Worm (Caenorhabditis elegans) whole organism, L1 larva: ENCODE data around the gene F46F5.11.
"Not testable (repeated sequence)": the region's sequence is repeated elsewhere in the genome, so short reads cannot be mapped to it uniquely, and the experiment has no call there.

Experiments
- C16A3.4 ChIP-seq: fragments of 150-350 bp; optimal IDR thresholded peaks from 2 replicates; lab custom pipeline; 2014; ENCODE audit warnings: missing biosample characterization, missing genetic modification characterization
- C34B4.2 ChIP-seq: sonication (generic microtip); optimal IDR thresholded peaks from 2 replicates; lab custom pipeline; 2017; ENCODE audit warnings: mild to moderate bottlenecking, missing genetic modification characterization, missing compliant biosample characterization
- F16B12.6 ChIP-seq: fragments of 150-350 bp; optimal IDR thresholded peaks from 2 replicates; lab custom pipeline; 2014; ENCODE audit warnings: missing biosample characterization, missing genetic modification characterization
- Y116A8C.19 ChIP-seq: sonication (generic microtip); optimal IDR thresholded peaks from 2 replicates; lab custom pipeline; 2016; ENCODE audit warnings: missing compliant biosample characterization, missing genetic modification characterization, borderline replicate concordance
- aha-1 ChIP-seq: fragments of 150-350 bp; optimal IDR thresholded peaks from 2 replicates; lab custom pipeline; 2014; ENCODE audit warnings: missing biosample characterization, missing genetic modification characterization
- ceh-63 ChIP-seq: fragments of 200-800 bp; sonication (Bioruptor generic); optimal IDR thresholded peaks from 2 replicates; lab custom pipeline; 2018; ENCODE audit warnings: mild to moderate bottlenecking, missing genetic modification characterization, missing compliant biosample characterization
- ceh-88 ChIP-seq: fragments of 200-800 bp; sonication (Bioruptor generic); IDR thresholded peaks from 2 replicates; pipeline ENCODE4 v1.3.6; 2022; ENCODE audit warnings: missing genetic modification characterization, missing compliant biosample characterization
- ces-1 ChIP-seq: fragments of 150-350 bp; optimal IDR thresholded peaks from 2 replicates; lab custom pipeline; 2014; ENCODE audit warnings: missing biosample characterization, missing genetic modification reagents, missing genetic modification characterization
- dsc-1 ChIP-seq: sonication (generic microtip); optimal IDR thresholded peaks from 2 replicates; lab custom pipeline; 2016; ENCODE audit warnings: mild to moderate bottlenecking, missing genetic modification characterization, missing compliant biosample characterization
- efl-1 ChIP-seq, 4 experiments: fragments of 150-350 bp; optimal IDR thresholded peaks in 3 of 4; peaks in 1 of 4; 1 replicate in 1 of 4; 2 replicates in 3 of 4; lab custom pipeline; 2014; ENCODE audit warnings: missing biosample characterization in 2 of 4, missing genetic modification characterization in 2 of 4, missing genetic modification reagents in 2 of 4
- ets-5 ChIP-seq: fragments of 200-800 bp; sonication (Bioruptor generic); IDR thresholded peaks from 2 replicates; pipeline ENCODE4 v1.3.6; 2022; ENCODE audit warnings: missing genetic modification characterization, missing compliant biosample characterization
- fkh-8 ChIP-seq: sonication (generic microtip); optimal IDR thresholded peaks from 2 replicates; lab custom pipeline; 2016; ENCODE audit warnings: mild to moderate bottlenecking, missing genetic modification characterization, missing compliant biosample characterization
- fos-1 ChIP-seq: fragments of 150-350 bp; optimal IDR thresholded peaks from 2 replicates; lab custom pipeline; 2014; ENCODE audit warnings: missing biosample characterization, missing genetic modification characterization
- hpl-2 ChIP-seq: fragments of 150-350 bp; optimal IDR thresholded peaks from 2 replicates; lab custom pipeline; 2014; ENCODE audit warnings: missing biosample characterization, missing genetic modification reagents, missing genetic modification characterization
- isw-1 ChIP-seq: fragments of 200-800 bp; sonication (Bioruptor generic); IDR thresholded peaks from 2 replicates; pipeline ENCODE4 v1.3.6; 2022; ENCODE audit warnings: missing genetic modification characterization, missing compliant biosample characterization
- jun-1 ChIP-seq: fragments of 150-350 bp; optimal IDR thresholded peaks from 2 replicates; lab custom pipeline; 2014; ENCODE audit warnings: missing biosample characterization, missing genetic modification reagents, missing genetic modification characterization
- lin-13 ChIP-seq: fragments of 150-350 bp; optimal IDR thresholded peaks from 2 replicates; lab custom pipeline; 2014; ENCODE audit warnings: missing biosample characterization, missing genetic modification reagents, missing genetic modification characterization
- lin-15B ChIP-seq: fragments of 150-350 bp; sonication (generic microtip); optimal IDR thresholded peaks from 3 replicates; lab custom pipeline; 2014; ENCODE audit warnings: missing biosample characterization, missing genetic modification characterization
- lin-35 ChIP-seq, 2 experiments: fragments of 150-350 bp; optimal IDR thresholded peaks; 2 replicates each; lab custom pipeline; 2014; ENCODE audit warnings: missing biosample characterization in 2 of 2, missing genetic modification characterization in 2 of 2, missing genetic modification reagents in 2 of 2
- lir-3 ChIP-seq: sonication (generic microtip); optimal IDR thresholded peaks from 2 replicates; lab custom pipeline; 2016; ENCODE audit warnings: mild to moderate bottlenecking, missing genetic modification characterization, moderate library complexity, missing compliant biosample characterization; ENCODE audit not compliant: poor library complexity
- mab-9 ChIP-seq: fragments of 200-800 bp; sonication (Bioruptor generic); IDR thresholded peaks from 2 replicates; pipeline ENCODE4 v1.3.6; 2022; ENCODE audit warnings: missing genetic modification reagents, missing genetic modification characterization, missing compliant biosample characterization
- nhr-11 ChIP-seq: fragments of 150-350 bp; optimal IDR thresholded peaks from 2 replicates; lab custom pipeline; 2014; ENCODE audit warnings: missing biosample characterization, missing genetic modification characterization
- nhr-12 ChIP-seq: sonication (generic microtip); optimal IDR thresholded peaks from 2 replicates; lab custom pipeline; 2017; ENCODE audit warnings: missing biosample characterization, missing genetic modification characterization
- nhr-19 ChIP-seq: fragments of 200-800 bp; sonication (Bioruptor generic); conservative IDR thresholded peaks from 2 replicates; pipeline ENCODE4 v1.3.6; 2022; ENCODE audit warnings: missing genetic modification characterization, missing compliant biosample characterization
- nhr-237 ChIP-seq: fragments of 150-350 bp; optimal IDR thresholded peaks from 2 replicates; lab custom pipeline; 2014; ENCODE audit warnings: missing biosample characterization, missing genetic modification characterization
- nhr-71 ChIP-seq: sonication (generic microtip); optimal IDR thresholded peaks from 2 replicates; lab custom pipeline; 2016; ENCODE audit warnings: mild to moderate bottlenecking, missing genetic modification characterization, moderate library complexity, missing compliant biosample characterization
- nhr-77 ChIP-seq: fragments of 150-350 bp; optimal IDR thresholded peaks from 2 replicates; lab custom pipeline; 2014; ENCODE audit warnings: missing biosample characterization, missing genetic modification characterization
- nhr-84 ChIP-seq: sonication (generic microtip); optimal IDR thresholded peaks from 2 replicates; lab custom pipeline; 2017; ENCODE audit warnings: missing biosample characterization, missing genetic modification characterization
- nhr-90 ChIP-seq: sonication (generic microtip); optimal IDR thresholded peaks from 2 replicates; lab custom pipeline; 2016; ENCODE audit warnings: mild to moderate bottlenecking, missing genetic modification characterization, missing compliant biosample characterization; ENCODE audit not compliant: poor library complexity
- pag-3 ChIP-seq: sonication (generic microtip); optimal IDR thresholded peaks from 2 replicates; lab custom pipeline; 2017; ENCODE audit warnings: missing genetic modification characterization, mild to moderate bottlenecking, missing compliant biosample characterization, antibody characterized with exemption, borderline replicate concordance; ENCODE audit not compliant: insufficient read depth
- rnt-1 ChIP-seq: sonication (generic microtip); optimal IDR thresholded peaks from 2 replicates; lab custom pipeline; 2016; ENCODE audit warnings: mild to moderate bottlenecking, missing genetic modification characterization, moderate library complexity, missing compliant biosample characterization
- snpc-4 ChIP-seq: fragments of 150-350 bp; optimal IDR thresholded peaks from 2 replicates; lab custom pipeline; 2014; ENCODE audit warnings: missing biosample characterization, missing genetic modification characterization
- swsn-7 ChIP-seq: sonication (generic microtip); optimal IDR thresholded peaks from 2 replicates; lab custom pipeline; 2016; ENCODE audit warnings: missing genetic modification characterization, missing compliant biosample characterization
- tbx-2 ChIP-seq: sonication (generic microtip); optimal IDR thresholded peaks from 2 replicates; lab custom pipeline; 2016; ENCODE audit warnings: missing genetic modification characterization, missing compliant biosample characterization
- unc-62 ChIP-seq: fragments of 150-350 bp; optimal IDR thresholded peaks from 2 replicates; lab custom pipeline; 2014; ENCODE audit warnings: missing biosample characterization, missing genetic modification reagents, missing genetic modification characterization
- xbp-1 ChIP-seq: sonication (generic microtip); optimal IDR thresholded peaks from 2 replicates; lab custom pipeline; 2016; ENCODE audit warnings: missing genetic modification characterization, missing compliant biosample characterization
- zip-4 ChIP-seq: fragments of 200-800 bp; sonication (Bioruptor generic); optimal IDR thresholded peaks from 2 replicates; lab custom pipeline; 2018; ENCODE audit warnings: mild to moderate bottlenecking, missing genetic modification characterization, moderate library complexity, missing compliant biosample characterization
- ztf-11 ChIP-seq, 2 experiments: sonication (generic microtip); optimal IDR thresholded peaks; 2 replicates each; lab custom pipeline; 2016 to 2017; ENCODE audit warnings: missing genetic modification characterization in 2 of 2, missing biosample characterization in 1 of 2, missing compliant biosample characterization in 1 of 2

Gene F46F5.11

DNA sequence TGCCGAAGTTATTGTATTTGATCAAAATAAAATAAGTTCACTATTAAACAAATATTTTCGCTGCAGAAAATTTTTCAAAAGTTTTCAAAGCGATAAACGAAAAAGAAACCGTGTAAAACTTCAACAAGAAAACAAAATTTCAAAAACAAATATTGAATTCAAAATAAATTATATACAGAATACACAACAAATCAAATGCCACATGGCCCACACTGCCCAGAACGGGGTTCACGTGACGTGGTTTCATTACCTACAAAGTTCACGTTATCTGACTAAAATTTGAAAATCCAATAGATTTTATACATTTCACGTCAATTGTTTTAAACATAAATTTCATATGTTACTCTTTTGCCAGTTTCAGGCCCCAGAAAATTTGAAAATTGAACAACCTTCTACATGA lies 12.0 kb downstream of the F46F5.11 start, which contains the start of gene F46F5.7:
Gene F46F5.7, minus strand, starts transcription at position 101 of the 400 bp plus-strand sequence.
- no peak for TF ChIP-seq nhr-237
- no peak for TF ChIP-seq lin-13
- no peak for TF ChIP-seq dsc-1 (tag; lab: Kevin White, UChicago)
- no peak for TF ChIP-seq ces-1 (GFP tag; lab: Kevin White, UChicago)
- no peak for TF ChIP-seq nhr-77 (tag; lab: Kevin White, UChicago)
- TF ChIP-seq snpc-4 (tag; lab: Kevin White, UChicago): no peak
- no peak for TF ChIP-seq hpl-2 (GFP tag; lab: Kevin White, UChicago)
- no peak for TF ChIP-seq lin-35 (GFP tag; optimal IDR thresholded peaks at IDR 0.05; lab: Kevin White, UChicago)

DNA sequence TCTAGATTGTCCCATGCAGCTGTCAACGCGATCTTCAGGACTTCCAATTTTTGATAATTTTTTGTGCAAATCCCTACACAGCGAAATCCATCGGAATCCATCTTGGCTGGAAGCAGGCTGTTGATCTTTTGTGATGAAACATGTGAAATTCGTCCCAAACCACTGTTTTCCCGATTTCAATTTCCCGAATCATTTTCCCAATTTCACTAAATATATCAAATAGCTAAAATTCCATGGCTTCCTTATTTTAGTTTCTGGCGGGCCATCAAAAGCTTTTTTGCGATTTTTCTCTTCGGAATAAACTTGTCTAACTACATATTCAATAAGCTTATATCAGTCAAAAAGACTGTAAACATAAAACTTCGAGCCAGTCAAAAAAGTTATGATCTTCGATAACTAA lies 13.0 kb downstream of the F46F5.11 start, which contains the start of gene F46F5.8:
Gene F46F5.8, minus strand, starts transcription at position 101 of the 400 bp plus-strand sequence.
- no peak for TF ChIP-seq C34B4.2 (tag; lab: Kevin White, UChicago)
- TF ChIP-seq snpc-4 (tag; lab: Kevin White, UChicago): no peak
- no peak for TF ChIP-seq fkh-8
- TF ChIP-seq isw-1 (GFP tag; lab: Robert Waterston, UW): no peak
- TF ChIP-seq dsc-1 (tag; lab: Kevin White, UChicago): no peak
- no peak for TF ChIP-seq ceh-88 (GFP tag; lab: Robert Waterston, UW)
- TF ChIP-seq ztf-11 (tag; optimal IDR thresholded peaks at IDR 0.05; lab: Kevin White, UChicago): no peak
- TF ChIP-seq aha-1 (tag; lab: Kevin White, UChicago): no peak
- no peak for TF ChIP-seq rnt-1 (tag; lab: Kevin White, UChicago)
- TF ChIP-seq hpl-2 (GFP tag; lab: Kevin White, UChicago): no peak
- no peak for TF ChIP-seq F16B12.6
- no peak for TF ChIP-seq nhr-19
- no peak for TF ChIP-seq mab-9 (GFP tag; lab: Robert Waterston, UW)
- TF ChIP-seq nhr-90 (tag; lab: Kevin White, UChicago): no peak
- no peak for TF ChIP-seq Y116A8C.19 (tag; lab: Kevin White, UChicago)
- TF ChIP-seq ets-5 (GFP tag; lab: Robert Waterston, UW): no peak
- no peak for TF ChIP-seq unc-62
- TF ChIP-seq C16A3.4: no peak

DNA sequence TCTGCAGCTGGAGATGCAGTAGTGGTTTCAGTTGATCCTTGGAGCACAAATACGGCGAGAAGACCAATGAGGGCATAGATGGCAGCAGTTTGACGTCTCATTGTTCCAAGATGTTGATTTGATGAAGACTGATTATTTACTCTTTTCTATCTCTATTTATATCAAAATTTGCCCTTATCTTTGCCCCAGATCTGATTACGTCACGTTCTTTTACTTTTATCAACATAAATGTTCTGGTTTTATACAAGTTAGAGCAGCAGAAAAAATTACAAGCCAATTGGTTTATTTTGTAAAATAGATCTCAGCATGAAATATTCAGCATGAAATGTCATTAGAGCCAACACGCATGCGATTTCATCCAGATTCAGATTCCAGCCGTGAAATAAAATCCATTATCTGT lies 14.2 kb downstream of the F46F5.11 start, which contains the start of gene msrp-4:
Gene msrp-4, minus strand, starts transcription at position 101 of the 400 bp plus-strand sequence.
- not testable (repeated sequence) for TF ChIP-seq fkh-8; xbp-1 (tag; lab: Kevin White, UChicago); lin-35 (GFP tag; optimal IDR thresholded peaks at IDR 0.05; lab: Kevin White, UChicago)

DNA sequence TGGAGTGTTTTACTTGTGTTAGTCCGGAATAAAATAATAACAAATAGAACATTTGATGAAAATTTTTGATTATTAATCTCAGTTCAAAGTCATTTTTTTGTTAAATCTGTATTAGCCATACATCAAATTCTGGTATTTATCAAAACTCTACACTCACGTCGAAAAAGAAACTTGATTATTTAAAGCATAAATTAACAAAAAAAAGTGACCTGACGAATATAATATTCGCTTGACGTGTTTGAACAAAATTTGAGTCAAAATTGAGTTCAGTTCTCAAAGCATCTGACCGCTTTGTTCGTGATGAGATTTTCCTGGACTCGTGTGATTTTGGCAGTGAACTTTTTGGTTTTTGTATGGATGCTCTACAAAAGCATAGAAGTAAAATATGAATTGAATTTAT lies 15.0 kb downstream of the F46F5.11 start, which contains the start of gene F46F5.10:
Gene F46F5.10, plus strand, starts transcription at position 301 of the 400 bp plus-strand sequence.
- no peak for TF ChIP-seq nhr-11 (tag; lab: Kevin White, UChicago)
- TF ChIP-seq lin-15B: no peak
- TF ChIP-seq nhr-12 (tag; lab: Kevin White, UChicago): no peak
- TF ChIP-seq lin-35 (GFP tag; optimal IDR thresholded peaks at IDR 0.05; lab: Kevin White, UChicago): no peak
- no peak for TF ChIP-seq nhr-90 (tag; lab: Kevin White, UChicago)
- no peak for TF ChIP-seq zip-4
- TF ChIP-seq lir-3 (tag; lab: Kevin White, UChicago): no peak
- no peak for TF ChIP-seq efl-1 (optimal IDR thresholded peaks at IDR 0.05; lab: Kevin White, UChicago)
- TF ChIP-seq efl-1 (GFP tag; optimal IDR thresholded peaks at IDR 0.05 in 1 of 2; lab: Kevin White, UChicago): no peak
- no peak for TF ChIP-seq ets-5 (GFP tag; lab: Robert Waterston, UW)
- TF ChIP-seq snpc-4 (tag; lab: Kevin White, UChicago): no peak
- TF ChIP-seq swsn-7 (tag; lab: Kevin White, UChicago): no peak
- TF ChIP-seq ztf-11 (tag; optimal IDR thresholded peaks at IDR 0.05; lab: Kevin White, UChicago): no peak
- TF ChIP-seq fos-1 (tag; lab: Kevin White, UChicago): no peak
- no peak for TF ChIP-seq ceh-63 (GFP tag; lab: Kevin White, UChicago)
- no peak for TF ChIP-seq pag-3 (tag; lab: Kevin White, UChicago)
- TF ChIP-seq nhr-84 (tag; lab: Kevin White, UChicago): no peak
- no peak for TF ChIP-seq jun-1 (tag; lab: Kevin White, UChicago)
- no peak for TF ChIP-seq nhr-71 (tag; lab: Kevin White, UChicago)
- TF ChIP-seq tbx-2 (tag; lab: Kevin White, UChicago): no peak
- TF ChIP-seq lin-13: no peak
- TF ChIP-seq, all 84 proteins: peak for 0
